Worm (Caenorhabditis elegans) whole organism, L2 larva: ENCODE data around the gene lev-8.

Experiments
- C34F6.9 ChIP-seq: fragments of 150-350 bp; optimal IDR thresholded peaks from 2 replicates; lab custom pipeline; 2014; ENCODE audit warnings: missing biosample characterization, missing genetic modification characterization
- F13H6.1 ChIP-seq: sonication (generic microtip); optimal IDR thresholded peaks from 2 replicates; lab custom pipeline; 2016; ENCODE audit warnings: missing genetic modification characterization, missing compliant biosample characterization
- R02D3.7 ChIP-seq: fragments of 150-350 bp; optimal IDR thresholded peaks from 2 replicates; lab custom pipeline; 2014; ENCODE audit warnings: missing biosample characterization, missing genetic modification characterization
- Y55F3AM.14 ChIP-seq: fragments of 200-800 bp; sonication (Bioruptor generic); optimal IDR thresholded peaks from 2 replicates; lab custom pipeline; 2018; ENCODE audit warnings: mild to moderate bottlenecking, missing genetic modification characterization, missing compliant biosample characterization
- ZK546.5 ChIP-seq: sonication (generic microtip); optimal IDR thresholded peaks from 2 replicates; lab custom pipeline; 2017; ENCODE audit warnings: missing biosample characterization, missing genetic modification characterization
- alr-1 ChIP-seq: fragments of 150-350 bp; optimal IDR thresholded peaks from 2 replicates; lab custom pipeline; 2014; ENCODE audit warnings: missing biosample characterization, missing genetic modification characterization
- aly-2 ChIP-seq: fragments of 150-350 bp; optimal IDR thresholded peaks from 2 replicates; lab custom pipeline; 2014; ENCODE audit warnings: missing biosample characterization, missing genetic modification characterization
- blmp-1 ChIP-seq: sonication (generic microtip); optimal IDR thresholded peaks from 2 replicates; lab custom pipeline; 2017; ENCODE audit warnings: missing genetic modification characterization, mild to moderate bottlenecking, missing compliant biosample characterization, antibody characterized with exemption, moderate library complexity; ENCODE audit not compliant: insufficient read depth
- ceh-16 ChIP-seq: fragments of 150-350 bp; optimal IDR thresholded peaks from 2 replicates; lab custom pipeline; 2014; ENCODE audit warnings: missing biosample characterization, missing genetic modification characterization
- ceh-82 ChIP-seq: fragments of 150-350 bp; optimal IDR thresholded peaks from 2 replicates; lab custom pipeline; 2014; ENCODE audit warnings: missing biosample characterization, missing genetic modification characterization
- crh-2 ChIP-seq: sonication (generic microtip); optimal IDR thresholded peaks from 2 replicates; lab custom pipeline; 2017; ENCODE audit warnings: missing biosample characterization, missing genetic modification characterization
- dmd-4 ChIP-seq: sonication (generic microtip); optimal IDR thresholded peaks from 2 replicates; lab custom pipeline; 2017; ENCODE audit warnings: missing biosample characterization, missing genetic modification characterization
- elt-1 ChIP-seq: fragments of 150-350 bp; optimal IDR thresholded peaks from 2 replicates; lab custom pipeline; 2014; ENCODE audit warnings: missing biosample characterization, missing genetic modification characterization
- fos-1 ChIP-seq: fragments of 150-350 bp; optimal IDR thresholded peaks from 2 replicates; lab custom pipeline; 2014; ENCODE audit warnings: missing biosample characterization, missing genetic modification characterization
- gmeb-1 ChIP-seq: fragments of 150-350 bp; optimal IDR thresholded peaks from 2 replicates; lab custom pipeline; 2014; ENCODE audit warnings: missing biosample characterization, missing genetic modification characterization
- lin-13 ChIP-seq: fragments of 150-350 bp; optimal IDR thresholded peaks from 2 replicates; lab custom pipeline; 2014; ENCODE audit warnings: missing biosample characterization, missing genetic modification reagents, missing genetic modification characterization
- lsy-2 ChIP-seq, 2 experiments: fragments of 150-350 bp in 1 of 2; sonication (generic microtip) in 1 of 2; optimal IDR thresholded peaks; 2 replicates each; lab custom pipeline; 2014 to 2017; ENCODE audit warnings: missing biosample characterization in 2 of 2, missing genetic modification characterization in 2 of 2
- mab-5 ChIP-seq: fragments of 150-350 bp; optimal IDR thresholded peaks from 2 replicates; lab custom pipeline; 2014; ENCODE audit warnings: missing biosample characterization, missing genetic modification characterization
- mdl-1 ChIP-seq, 2 experiments: fragments of 150-350 bp in 1 of 2; sonication (generic microtip) in 1 of 2; optimal IDR thresholded peaks; 2 replicates each; lab custom pipeline; 2017; ENCODE audit warnings: missing biosample characterization in 2 of 2, missing genetic modification characterization in 2 of 2
- nhr-10 ChIP-seq: sonication (generic microtip); optimal IDR thresholded peaks from 2 replicates; lab custom pipeline; 2017; ENCODE audit warnings: missing biosample characterization, missing genetic modification characterization
- nhr-12 ChIP-seq: fragments of 150-350 bp; optimal IDR thresholded peaks from 2 replicates; lab custom pipeline; 2014; ENCODE audit warnings: missing biosample characterization, missing genetic modification characterization
- nhr-129 ChIP-seq: fragments of 150-350 bp; optimal IDR thresholded peaks from 2 replicates; lab custom pipeline; 2014; ENCODE audit warnings: missing biosample characterization, missing genetic modification characterization
- nhr-21 ChIP-seq: fragments of 150-350 bp; optimal IDR thresholded peaks from 2 replicates; lab custom pipeline; 2014; ENCODE audit warnings: missing biosample characterization, missing genetic modification characterization
- nhr-23 ChIP-seq: fragments of 150-350 bp; optimal IDR thresholded peaks from 2 replicates; lab custom pipeline; 2014; ENCODE audit warnings: missing biosample characterization, missing genetic modification reagents, missing genetic modification characterization
- nhr-237 ChIP-seq: fragments of 150-350 bp; optimal IDR thresholded peaks from 2 replicates; lab custom pipeline; 2014; ENCODE audit warnings: missing biosample characterization, missing genetic modification characterization
- nhr-6 ChIP-seq: fragments of 150-350 bp; optimal IDR thresholded peaks from 2 replicates; lab custom pipeline; 2014; ENCODE audit warnings: missing biosample characterization, missing genetic modification characterization
- peb-1 ChIP-seq: fragments of 150-350 bp; optimal IDR thresholded peaks from 2 replicates; lab custom pipeline; 2014; ENCODE audit warnings: missing biosample characterization, missing genetic modification characterization
- sem-4 ChIP-seq: fragments of 150-350 bp; optimal IDR thresholded peaks from 2 replicates; lab custom pipeline; 2014; ENCODE audit warnings: missing biosample characterization, missing genetic modification reagents, missing genetic modification characterization
- sma-3 ChIP-seq: sonication (generic microtip); optimal IDR thresholded peaks from 2 replicates; lab custom pipeline; 2016; ENCODE audit warnings: missing genetic modification reagents, missing genetic modification characterization, missing compliant biosample characterization
- sma-9 ChIP-seq, 2 experiments: fragments of 150-350 bp in 1 of 2; sonication (generic microtip) in 1 of 2; optimal IDR thresholded peaks; 2 replicates each; lab custom pipeline; 2014 to 2016; ENCODE audit warnings: missing genetic modification characterization in 2 of 2, mild to moderate bottlenecking in 1 of 2, missing biosample characterization in 1 of 2, missing compliant biosample characterization in 1 of 2, missing genetic modification reagents in 1 of 2, moderate library complexity in 1 of 2
- unc-55 ChIP-seq: fragments of 150-350 bp; sonication (generic microtip); optimal IDR thresholded peaks from 3 replicates; lab custom pipeline; 2014; ENCODE audit warnings: missing biosample characterization, missing genetic modification reagents, missing genetic modification characterization
- ztf-1 ChIP-seq: fragments of 200-800 bp; sonication (Bioruptor generic); conservative IDR thresholded peaks from 2 replicates; pipeline ENCODE4 v1.3.6; 2022; ENCODE audit warnings: missing genetic modification characterization, missing compliant biosample characterization

The lev-8 gene

DNA sequence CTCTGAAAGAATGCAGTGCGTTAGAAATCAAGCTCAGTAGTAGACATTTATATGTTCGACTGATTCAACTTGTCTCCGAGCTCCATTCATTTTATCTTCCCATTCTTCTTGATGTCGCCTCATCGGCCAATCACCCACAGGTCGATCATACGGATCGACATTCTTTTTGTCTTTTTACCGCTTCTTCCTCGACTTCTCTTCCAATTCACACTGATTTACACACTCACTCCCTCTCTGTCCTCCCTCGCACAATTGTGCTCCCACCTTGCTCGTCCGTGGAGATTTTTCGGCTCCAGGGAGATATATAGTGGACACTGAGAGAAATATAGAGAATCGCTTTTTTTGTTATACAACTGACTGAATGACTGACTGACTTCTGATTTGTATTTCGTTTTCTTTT lies 13.5 kb downstream of the lev-8 start:
- no peak for TF ChIP-seq crh-2 (tag; lab: Kevin White, UChicago)
- TF ChIP-seq blmp-1 (tag; lab: Kevin White, UChicago), result no peak
- no peak for TF ChIP-seq ceh-82
- TF ChIP-seq nhr-12 (tag; lab: Kevin White, UChicago), result no peak
- TF ChIP-seq F13H6.1 (tag; lab: Kevin White, UChicago), result peak; percentile 2
- TF ChIP-seq mab-5, result no peak
- no peak for TF ChIP-seq nhr-21 (tag; lab: Kevin White, UChicago)
- peak; percentile 36 for TF ChIP-seq nhr-129 (tag; lab: Kevin White, UChicago)
- TF ChIP-seq aly-2 (tag; lab: Kevin White, UChicago), result no peak
- TF ChIP-seq, all 48 proteins: peak for 2

DNA sequence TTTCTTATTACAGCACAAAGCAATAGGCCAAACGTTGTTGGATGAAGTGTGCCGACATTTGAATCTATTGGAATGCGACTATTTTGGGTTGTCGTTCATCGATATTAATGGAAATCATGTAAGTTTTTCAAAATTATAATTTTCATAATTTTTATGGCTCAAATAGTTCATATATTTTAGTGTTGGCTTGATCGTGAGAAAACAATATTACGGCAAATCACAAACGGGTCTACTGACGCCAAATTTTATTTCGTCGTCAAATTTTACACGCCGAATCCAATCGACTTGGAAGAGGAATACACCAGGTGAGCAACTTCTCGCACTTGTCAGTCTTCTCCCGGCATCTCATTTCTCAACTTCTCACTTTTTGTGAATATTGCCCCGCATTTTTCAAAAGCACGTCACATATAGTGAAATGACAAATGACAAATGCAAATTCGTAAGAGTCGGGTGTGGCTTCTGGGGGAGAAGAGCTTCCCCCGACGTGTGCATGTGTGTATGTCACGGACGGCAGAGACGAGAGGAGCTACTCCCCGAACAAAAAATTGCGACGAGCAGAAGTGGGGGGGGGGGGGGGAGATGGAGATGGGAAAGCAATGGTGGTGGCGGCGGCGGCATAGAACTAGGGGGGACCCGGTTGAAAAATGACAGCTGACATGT lies 15.8 kb downstream of the lev-8 start:
- TF ChIP-seq mab-5, result peak; percentile 82
- no peak for TF ChIP-seq lsy-2 (tag; optimal IDR thresholded peaks at IDR 0.05; lab: Kevin White, UChicago)
- TF ChIP-seq mdl-1 (tag; optimal IDR thresholded peaks at IDR 0.05; lab: Kevin White, UChicago), result peak in 1 of 2 experiments; percentile 6
- no peak for TF ChIP-seq Y55F3AM.14 (GFP tag; lab: Kevin White, UChicago)
- no peak for TF ChIP-seq sma-3 (GFP tag; lab: Kevin White, UChicago)
- TF ChIP-seq nhr-23 (tag; lab: Kevin White, UChicago), result no peak
- TF ChIP-seq ceh-16 (tag; lab: Kevin White, UChicago), result no peak
- no peak for TF ChIP-seq R02D3.7

DNA sequence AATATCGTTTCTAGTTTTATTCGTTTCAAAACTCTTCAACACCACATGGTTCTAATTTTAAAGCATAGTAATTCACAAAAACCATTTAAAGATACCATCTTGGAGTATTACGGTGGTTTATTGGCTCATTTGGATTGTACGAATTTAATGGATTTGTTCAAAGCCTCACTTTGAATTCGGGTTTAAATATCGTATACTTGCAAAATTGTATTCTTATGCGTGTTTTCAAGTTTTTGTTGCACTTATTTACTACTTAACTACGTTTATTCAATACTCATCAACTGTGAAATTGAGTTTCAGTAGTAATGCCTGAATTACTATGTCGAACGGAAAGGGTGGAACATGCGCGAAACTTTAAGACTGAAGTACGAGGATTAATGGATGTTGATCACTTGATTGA lies 24.7 kb downstream of the lev-8 start, which contains the start of gene abts-2:
Gene abts-2, plus strand, starts transcription at position 301 of the 400 bp plus-strand sequence.
- TF ChIP-seq nhr-10 (tag; lab: Kevin White, UChicago) (no peak), ceh-82 (no peak), lsy-2 (tag; optimal IDR thresholded peaks at IDR 0.05; lab: Kevin White, UChicago) (no peak), alr-1 (tag; lab: Kevin White, UChicago) (no peak), ZK546.5 (tag; lab: Kevin White, UChicago) (no peak), ztf-1 (GFP tag; lab: Robert Waterston, UW) (no peak), unc-55 (GFP tag; lab: Kevin White, UChicago) (no peak), nhr-237 (tag; lab: Kevin White, UChicago) (no peak)

DNA sequence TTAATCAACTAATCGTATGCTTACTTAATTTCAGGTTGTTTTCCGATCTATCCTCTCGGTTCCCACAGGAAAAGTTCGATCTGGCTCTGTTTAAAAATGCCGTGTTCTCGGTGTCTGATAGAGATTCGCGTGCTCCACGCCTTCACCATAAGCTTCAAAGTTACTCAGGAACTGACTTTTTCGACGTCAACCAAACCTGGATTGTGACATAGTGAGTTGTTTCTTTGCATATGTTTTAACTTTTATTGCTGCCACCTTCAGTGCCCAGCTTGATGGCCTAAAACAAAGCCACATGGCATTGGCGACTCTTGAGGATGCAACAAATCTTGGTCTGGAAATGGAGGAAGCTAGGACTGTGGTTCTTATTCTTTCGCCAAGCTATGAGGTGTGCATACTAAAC lies 25.2 kb downstream of the lev-8 start:
- TF ChIP-seq nhr-23 (tag; lab: Kevin White, UChicago) (no peak), crh-2 (tag; lab: Kevin White, UChicago) (no peak), dmd-4 (tag; lab: Kevin White, UChicago) (no peak), sma-3 (GFP tag; lab: Kevin White, UChicago) (no peak), gmeb-1 (tag; lab: Kevin White, UChicago) (no peak), ceh-82 (no peak), lin-13 (GFP tag; lab: Kevin White, UChicago) (no peak), nhr-21 (tag; lab: Kevin White, UChicago) (no peak), sem-4 (tag; lab: Kevin White, UChicago) (no peak)
- TF ChIP-seq, all 48 proteins: peak for 0

ce11 chrX:11590545-11590944 lies 29.8 kb downstream of the lev-8 start:
- no peak for TF ChIP-seq gmeb-1 (tag; lab: Kevin White, UChicago)
- no peak for TF ChIP-seq sma-9 (GFP tag; optimal IDR thresholded peaks at IDR 0.05; lab: Kevin White, UChicago)
- no peak for TF ChIP-seq sma-9 (tag; optimal IDR thresholded peaks at IDR 0.05; lab: Kevin White, UChicago)
- TF ChIP-seq unc-55 (GFP tag; lab: Kevin White, UChicago), result no peak
- TF ChIP-seq crh-2 (tag; lab: Kevin White, UChicago), result no peak
- TF ChIP-seq sem-4 (tag; lab: Kevin White, UChicago), result no peak
- no peak for TF ChIP-seq C34F6.9 (tag; lab: Kevin White, UChicago)
- no peak for TF ChIP-seq blmp-1 (tag; lab: Kevin White, UChicago)
- no peak for TF ChIP-seq elt-1 (tag; lab: Kevin White, UChicago)
- no peak for TF ChIP-seq nhr-12 (tag; lab: Kevin White, UChicago)
- TF ChIP-seq, all 48 proteins: peak for 0

ce11 chrX:11591620-11592019 lies 30.9 kb downstream of the lev-8 start, which contains the start of gene F52D10.2:
Gene F52D10.2 (minus strand): TSS chrX:11591720.
- TF ChIP-seq mab-5 (no peak), Y55F3AM.14 (GFP tag; lab: Kevin White, UChicago) (no peak), ZK546.5 (tag; lab: Kevin White, UChicago) (no peak), nhr-23 (tag; lab: Kevin White, UChicago) (no peak), crh-2 (tag; lab: Kevin White, UChicago) (no peak), fos-1 (tag; lab: Kevin White, UChicago) (no peak), alr-1 (tag; lab: Kevin White, UChicago) (no peak), unc-55 (GFP tag; lab: Kevin White, UChicago) (no peak), lsy-2 (tag; optimal IDR thresholded peaks at IDR 0.05; lab: Kevin White, UChicago) (no peak), nhr-129 (tag; lab: Kevin White, UChicago) (no peak), peb-1 (tag; lab: Kevin White, UChicago) (no peak), nhr-6 (no peak)
- TF ChIP-seq, all 48 proteins: peak for 0
